Fruit fly (Drosophila melanogaster): Measurements from ENCODE around the gene Aduk.

Aduk gene

DNA sequence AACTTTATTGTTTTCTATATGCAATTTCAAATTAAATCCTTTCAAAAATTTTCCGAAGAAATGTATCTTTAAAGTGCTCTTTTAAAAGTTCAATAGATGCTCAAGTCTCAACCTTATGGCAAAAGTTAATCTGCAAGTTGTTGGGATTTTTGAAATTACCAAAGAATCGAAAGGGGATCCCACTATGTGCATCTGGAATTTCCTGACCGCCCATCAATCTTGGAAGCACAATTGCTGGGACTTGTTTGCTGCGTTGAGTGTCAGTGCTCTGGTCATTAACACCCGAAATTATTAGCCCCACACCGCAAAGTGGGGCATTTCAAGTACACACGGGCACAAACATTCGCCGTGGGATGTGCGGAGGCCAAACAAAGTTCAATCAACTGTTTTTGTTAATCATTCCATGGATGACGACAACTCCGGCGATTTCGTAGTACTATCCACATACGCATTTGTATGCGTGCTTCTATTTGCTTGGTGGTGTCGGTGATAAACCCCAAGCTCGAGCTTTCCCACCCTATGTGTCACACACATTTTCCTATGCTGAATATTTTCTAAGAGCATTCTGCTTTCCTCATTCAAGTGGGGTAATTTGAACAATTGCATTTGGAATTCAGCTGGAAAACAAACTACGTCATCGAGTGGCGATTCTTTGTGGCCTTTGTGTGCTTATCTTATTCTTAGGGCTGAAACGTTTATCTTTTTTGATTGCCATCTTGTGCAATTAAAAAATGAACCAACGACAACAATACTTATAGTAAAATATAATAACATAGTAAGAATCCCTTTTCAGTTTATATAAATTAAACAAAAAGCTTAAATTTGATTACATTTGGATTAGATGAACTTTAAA is 3.1 kb upstream of the Aduk start:
- peak; percentile 66 for TF ChIP-seq EcR (GFP tag; optimal IDR thresholded peaks at IDR 0.05)
- TF ChIP-seq CG13204 (GFP tag; optimal IDR thresholded peaks at IDR 0.05) = no peak

DNA sequence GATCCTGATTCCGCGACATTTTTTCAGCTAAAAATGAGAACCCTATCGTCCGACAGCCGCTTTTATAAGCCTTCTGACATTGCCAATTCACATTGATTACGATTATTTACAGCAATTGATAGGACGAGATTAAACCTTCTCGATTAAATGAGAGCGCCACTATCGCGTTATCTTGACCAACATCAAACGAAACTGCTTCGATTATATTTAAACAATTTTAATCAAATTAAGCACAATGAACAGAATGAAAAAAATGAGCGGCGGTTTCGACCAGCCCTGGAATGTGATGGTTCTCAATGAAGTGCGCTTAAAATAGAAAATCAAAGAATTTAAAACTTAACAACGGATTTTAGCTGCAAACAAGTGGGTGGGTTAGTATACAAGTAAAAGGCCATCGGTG is 2.7 kb downstream of the Aduk start, which contains the start of gene CG16749:
Gene CG16749, minus strand, starts transcription at position 25 of the 400 bp plus-strand sequence.
- no peak for TF ChIP-seq rn (GFP tag; IDR thresholded peaks at IDR 0.05)
- no peak for TF ChIP-seq EcR (GFP tag; optimal IDR thresholded peaks at IDR 0.05)
- no peak for TF ChIP-seq CG8301 (tag; optimal IDR thresholded peaks at IDR 0.05)
- no peak for TF ChIP-seq Snoo (tag; optimal IDR thresholded peaks at IDR 0.05)

DNA sequence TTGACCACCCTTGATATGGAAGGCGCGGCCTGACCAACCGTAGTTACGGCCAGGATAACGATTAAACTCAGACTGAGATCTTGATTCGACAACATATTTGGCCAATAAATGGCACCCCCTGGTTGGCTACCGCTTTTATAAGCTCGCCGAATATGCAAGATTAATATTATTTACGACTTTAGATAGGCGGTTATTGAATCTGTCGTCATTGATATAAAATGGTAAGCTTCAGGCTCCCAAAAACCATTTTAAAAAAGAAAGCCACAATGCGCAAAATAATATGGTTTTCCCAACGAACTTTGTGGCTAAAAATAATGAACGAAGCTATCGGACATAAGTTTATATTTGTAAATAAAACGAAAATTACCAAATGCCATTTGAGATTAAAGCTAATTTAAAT is 4.3 kb downstream of the Aduk start, which contains the start of gene CG12951:
Gene CG12951, minus strand, starts transcription at position 101 of the 400 bp plus-strand sequence.
- no peak for TF ChIP-seq D1 (tag; optimal IDR thresholded peaks at IDR 0.05)
- TF ChIP-seq CG15710 (tag; optimal IDR thresholded peaks at IDR 0.05) = no peak
- no peak for TF ChIP-seq Snoo (tag; optimal IDR thresholded peaks at IDR 0.05)

DNA sequence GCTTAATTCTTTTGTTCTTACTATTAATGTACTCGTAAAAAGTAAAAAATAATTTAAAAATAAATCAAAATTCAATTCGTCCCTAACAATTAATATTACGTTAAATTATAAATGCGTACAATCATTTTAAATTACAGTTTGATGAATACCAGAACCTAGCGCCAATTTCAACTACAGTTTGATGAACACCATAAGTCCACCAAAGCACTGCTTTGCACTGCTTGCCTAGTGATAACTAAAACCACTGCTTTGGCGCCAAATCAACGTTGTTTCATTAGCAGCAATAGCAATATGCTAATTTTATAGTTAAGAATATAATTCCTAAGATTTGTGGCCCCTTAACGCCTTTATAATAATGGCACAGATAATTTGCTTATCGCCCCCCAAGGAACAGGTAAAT is 5.7 kb downstream of the Aduk start:
- TF ChIP-seq CG14655 (GFP tag; optimal IDR thresholded peaks at IDR 0.05) (no peak), CG12605 (GFP tag; IDR thresholded peaks at IDR 0.05) (no peak), D1 (tag; optimal IDR thresholded peaks at IDR 0.05) (peak; percentile 58)

DNA sequence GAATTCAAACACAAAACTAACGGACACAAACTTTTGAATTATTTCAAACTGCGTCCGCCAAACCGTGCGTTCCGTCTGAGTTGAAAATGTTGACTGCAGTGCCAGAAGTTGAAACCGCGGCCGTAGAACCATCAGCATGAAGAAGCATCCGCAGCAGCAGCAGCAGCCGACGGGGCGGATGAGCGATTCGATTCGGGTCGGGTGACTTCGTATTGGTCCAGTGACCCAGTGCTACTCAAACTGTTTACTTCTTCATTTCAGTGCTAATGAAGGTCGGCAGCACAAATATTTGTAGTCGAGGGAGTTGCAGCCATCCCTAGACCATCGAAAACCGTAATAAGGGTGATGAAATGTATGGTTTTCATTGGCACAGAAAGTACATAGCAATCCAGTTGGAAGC is 6.1 kb downstream of the Aduk start, which contains the start of gene CG8861:
Gene CG8861, minus strand, starts transcription at position 101 of the 400 bp plus-strand sequence.
- no peak for TF ChIP-seq CG34367 (tag; optimal IDR thresholded peaks at IDR 0.05)
- no peak for TF ChIP-seq CG17806 (tag; optimal IDR thresholded peaks at IDR 0.05)
- TF ChIP-seq CG9948 (tag; optimal IDR thresholded peaks at IDR 0.05) = no peak
- no peak for TF ChIP-seq fd96Ca (GFP tag; IDR thresholded peaks at IDR 0.05)
- TF ChIP-seq CG15710 (tag; optimal IDR thresholded peaks at IDR 0.05) = no peak

DNA sequence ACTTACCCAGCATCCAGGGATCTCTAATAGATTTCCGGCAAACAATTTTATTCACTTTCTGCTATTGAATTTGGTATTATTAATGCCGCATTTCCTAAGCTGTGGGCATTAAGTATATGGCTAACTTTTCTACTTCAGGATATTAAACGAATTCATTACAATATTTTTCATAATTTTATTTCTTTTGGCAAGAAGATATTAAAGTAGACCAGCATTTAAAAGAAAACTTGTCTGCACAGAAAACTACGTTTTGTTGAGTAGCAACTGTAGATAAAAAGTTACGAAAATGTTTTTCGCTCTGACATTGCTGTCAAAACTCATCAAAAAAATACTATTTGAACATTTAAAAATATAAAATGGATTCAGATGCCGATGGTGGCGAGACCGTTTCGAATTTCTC is 13.0 kb downstream of the Aduk start, which contains the start of gene HP1e:
Gene HP1e, plus strand, starts transcription at position 301 of the 400 bp plus-strand sequence.
- TF ChIP-seq EcR (GFP tag; optimal IDR thresholded peaks at IDR 0.05) = no peak
- no peak for TF ChIP-seq CG14655 (GFP tag; optimal IDR thresholded peaks at IDR 0.05)
- no peak for TF ChIP-seq CG32121 (GFP tag; IDR thresholded peaks at IDR 0.05)
- no peak for TF ChIP-seq CG10348 (GFP tag; IDR thresholded peaks at IDR 0.05)
- no peak for TF ChIP-seq CG8301 (tag; optimal IDR thresholded peaks at IDR 0.05)
- no peak for TF ChIP-seq D1 (tag; optimal IDR thresholded peaks at IDR 0.05)
- no peak for TF ChIP-seq CG34367 (tag; optimal IDR thresholded peaks at IDR 0.05)
- TF ChIP-seq CG17806 (tag; optimal IDR thresholded peaks at IDR 0.05) = no peak
- no peak for TF ChIP-seq CG4496 (GFP tag; IDR thresholded peaks at IDR 0.05)
- TF ChIP-seq CG15710 (tag; optimal IDR thresholded peaks at IDR 0.05) = no peak
- TF ChIP-seq CG9948 (tag; optimal IDR thresholded peaks at IDR 0.05) = no peak
- no peak for TF ChIP-seq Snoo (tag; optimal IDR thresholded peaks at IDR 0.05)

DNA sequence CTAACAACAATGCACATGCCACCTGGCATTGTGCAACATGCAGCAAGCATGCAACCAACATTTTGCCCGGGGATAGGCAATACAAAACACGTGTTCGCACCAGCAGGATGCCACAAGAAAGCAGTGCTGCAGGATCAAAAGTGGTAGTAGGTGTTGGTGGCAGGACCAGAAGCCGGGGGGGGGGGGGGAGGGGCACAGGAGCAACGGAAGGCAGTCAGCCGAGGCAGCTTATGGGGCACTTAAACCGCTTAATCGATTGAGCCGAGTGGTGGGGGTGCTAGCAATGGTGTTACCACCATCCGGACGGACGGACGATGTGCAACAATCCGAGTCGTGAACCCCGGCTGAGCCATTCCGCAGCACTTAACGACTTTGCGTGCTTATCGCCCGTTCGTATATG is 37.4 kb downstream of the Aduk start:
- TF ChIP-seq CG15710 (tag; optimal IDR thresholded peaks at IDR 0.05) = no peak
- no peak for TF ChIP-seq CG17806 (tag; optimal IDR thresholded peaks at IDR 0.05)
- no peak for TF ChIP-seq EcR (GFP tag; optimal IDR thresholded peaks at IDR 0.05)
- no peak for TF ChIP-seq Snoo (tag; optimal IDR thresholded peaks at IDR 0.05)
- TF ChIP-seq CG10348 (GFP tag; IDR thresholded peaks at IDR 0.05) = no peak
- TF ChIP-seq CG8301 (tag; optimal IDR thresholded peaks at IDR 0.05) = no peak
- TF ChIP-seq fd96Ca (GFP tag; IDR thresholded peaks at IDR 0.05) = no peak
- no peak for TF ChIP-seq Ets98B (GFP tag; IDR thresholded peaks at IDR 0.05)
- no peak for TF ChIP-seq CG34367 (tag; optimal IDR thresholded peaks at IDR 0.05)
- TF ChIP-seq CG32121 (GFP tag; IDR thresholded peaks at IDR 0.05) = no peak
- no peak for TF ChIP-seq CG14655 (GFP tag; optimal IDR thresholded peaks at IDR 0.05)
- TF ChIP-seq Pif1B (GFP tag; optimal IDR thresholded peaks at IDR 0.05) = no peak
- no peak for TF ChIP-seq rn (GFP tag; IDR thresholded peaks at IDR 0.05)
- no peak for TF ChIP-seq gl (tag; optimal IDR thresholded peaks at IDR 0.05)
- no peak for TF ChIP-seq CG13204 (GFP tag; optimal IDR thresholded peaks at IDR 0.05)
- TF ChIP-seq D1 (tag; optimal IDR thresholded peaks at IDR 0.05) = no peak
- no peak for TF ChIP-seq Pif1A (GFP tag; optimal IDR thresholded peaks at IDR 0.05)
- TF ChIP-seq CG12605 (GFP tag; IDR thresholded peaks at IDR 0.05) = no peak
- no peak for TF ChIP-seq CG4496 (GFP tag; IDR thresholded peaks at IDR 0.05)
- TF ChIP-seq CG9948 (tag; optimal IDR thresholded peaks at IDR 0.05) = no peak

DNA sequence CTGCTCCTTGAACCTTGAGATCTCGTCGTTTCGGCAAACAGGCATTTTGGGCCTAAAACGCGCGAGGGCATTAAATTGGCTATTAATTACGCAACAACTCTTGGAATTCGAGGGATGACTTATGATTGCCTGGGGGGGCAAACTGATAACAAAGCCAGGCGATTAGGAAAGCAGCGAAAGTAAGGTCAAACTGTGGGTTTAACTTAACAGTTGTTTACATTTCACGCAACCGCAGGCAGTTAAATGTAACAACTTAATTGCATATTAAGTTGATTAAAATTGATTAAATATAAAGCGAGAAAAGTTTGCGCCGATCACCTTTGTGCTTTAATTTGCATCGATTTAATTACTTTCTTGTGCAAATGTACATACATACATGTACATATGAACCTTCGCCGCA is 46.8 kb downstream of the Aduk start:
- no peak for TF ChIP-seq EcR (GFP tag; optimal IDR thresholded peaks at IDR 0.05)
- no peak for TF ChIP-seq gl (tag; optimal IDR thresholded peaks at IDR 0.05)
- no peak for TF ChIP-seq CG4496 (GFP tag; IDR thresholded peaks at IDR 0.05)
- TF ChIP-seq CG8159 (tag; optimal IDR thresholded peaks at IDR 0.05) = no peak
- TF ChIP-seq CG12605 (GFP tag; IDR thresholded peaks at IDR 0.05) = no peak

Data from whole organism, pupa.